Fruit fly (Drosophila melanogaster) whole organism, wandering third instar larva: ENCODE results near the gene CG3437.

Experiments used
- Abd-B ChIP-seq: fragments of >200 bp; optimal IDR thresholded peaks from 2 replicates; lab custom pipeline; 2017; ENCODE audit warnings: missing biosample characterization, missing genetic modification characterization
- CG32264 ChIP-seq: fragments of 200-800 bp; sonication (Bioruptor generic); optimal IDR thresholded peaks from 2 replicates; lab custom pipeline; 2016; ENCODE audit warnings: missing biosample characterization, missing genetic modification characterization
- CG9705 ChIP-seq: fragments of 200-800 bp; sonication (Bioruptor generic); optimal IDR thresholded peaks from 2 replicates; lab custom pipeline; 2018; ENCODE audit warnings: missing biosample characterization, mild to moderate bottlenecking, missing genetic modification characterization
- CrebA ChIP-seq: fragments of 200-800 bp; sonication (Bioruptor generic); optimal IDR thresholded peaks from 2 replicates; lab custom pipeline; 2016; ENCODE audit warnings: missing biosample characterization, mild to moderate bottlenecking, missing genetic modification characterization, borderline replicate concordance
- Dfd ChIP-seq: fragments of >200 bp; optimal IDR thresholded peaks from 2 replicates; lab custom pipeline; 2017; ENCODE audit warnings: missing biosample characterization, missing genetic modification characterization
- Dif ChIP-seq: fragments of 200-275, 200-300 bp; sonication (Bioruptor generic); optimal IDR thresholded peaks from 2 replicates; lab custom pipeline; 2018; ENCODE audit warnings: missing biosample characterization, missing genetic modification characterization; ENCODE audit not compliant: partially characterized antibody
- GATAd ChIP-seq: sonication (Bioruptor generic); optimal IDR thresholded peaks from 2 replicates; lab custom pipeline; 2016; ENCODE audit warnings: missing biosample characterization, missing genetic modification characterization
- HLH106 ChIP-seq: fragments of 200-800 bp; optimal IDR thresholded peaks from 3 replicates; lab custom pipeline; 2019; ENCODE audit warnings: missing biosample characterization, mild to moderate bottlenecking, missing genetic modification characterization, moderate library complexity
- Hnf4 ChIP-seq: fragments of 200-800 bp; sonication (Bioruptor generic); optimal IDR thresholded peaks from 2 replicates; lab custom pipeline; 2016; ENCODE audit warnings: missing biosample characterization, mild to moderate bottlenecking, missing genetic modification characterization
- Hr78 ChIP-seq: fragments of >200 bp; optimal IDR thresholded peaks from 2 replicates; lab custom pipeline; 2017; ENCODE audit warnings: missing biosample characterization, missing genetic modification characterization
- Hr83 ChIP-seq: fragments of 200-300 bp; sonication (Bioruptor generic); optimal IDR thresholded peaks from 2 replicates; lab custom pipeline; 2016; ENCODE audit warnings: missing biosample characterization, mild to moderate bottlenecking, missing genetic modification characterization, moderate library complexity; ENCODE audit not compliant: poor library complexity, severe bottlenecking
- Jra ChIP-seq: sonication (Bioruptor generic); optimal IDR thresholded peaks from 2 replicates; lab custom pipeline; 2016; ENCODE audit warnings: missing biosample characterization, missing genetic modification characterization
- Mio ChIP-seq: sonication (Bioruptor generic); optimal IDR thresholded peaks from 2 replicates; lab custom pipeline; 2016; ENCODE audit warnings: missing biosample characterization, missing genetic modification characterization
- Myc ChIP-seq: fragments of >200 bp; optimal IDR thresholded peaks from 2 replicates; lab custom pipeline; 2017
- N ChIP-seq: fragments of >200 bp; optimal IDR thresholded peaks from 2 replicates; lab custom pipeline; 2018; ENCODE audit warnings: missing biosample characterization, missing external identifiers, missing genetic modification characterization
- OdsH ChIP-seq: fragments of 200-800 bp; sonication (Bioruptor generic); optimal IDR thresholded peaks from 2 replicates; lab custom pipeline; 2016; ENCODE audit warnings: missing biosample characterization, mild to moderate bottlenecking, missing genetic modification characterization
- Rel ChIP-seq, 2 experiments: fragments of 200-800 bp; sonication (Bioruptor generic) in 1 of 2; optimal IDR thresholded peaks; 2 replicates in 1 of 2; 3 replicates in 1 of 2; lab custom pipeline; 2016 to 2019; ENCODE audit warnings: mild to moderate bottlenecking in 2 of 2, missing biosample characterization in 2 of 2, missing genetic modification characterization in 2 of 2, moderate library complexity in 1 of 2
- Sp1 ChIP-seq: fragments of 200-800 bp; sonication (Bioruptor generic); optimal IDR thresholded peaks from 3 replicates; lab custom pipeline; 2019; ENCODE audit warnings: missing biosample characterization, mild to moderate bottlenecking, missing genetic modification characterization, moderate library complexity
- Vsx2 ChIP-seq: fragments of 200-300, 225-300 bp; sonication (Bioruptor generic); optimal IDR thresholded peaks from 2 replicates; lab custom pipeline; 2018; ENCODE audit warnings: missing biosample characterization, missing genetic modification characterization; ENCODE audit not compliant: partially characterized antibody
- br ChIP-seq: fragments of 200-800 bp; sonication (Bioruptor generic); optimal IDR thresholded peaks from 2 replicates; lab custom pipeline; 2016; ENCODE audit warnings: missing biosample characterization, missing genetic modification characterization
- brk ChIP-seq: fragments of 200-800 bp; sonication (Bioruptor generic); optimal IDR thresholded peaks from 2 replicates; lab custom pipeline; 2016; ENCODE audit warnings: missing biosample characterization, mild to moderate bottlenecking, missing genetic modification characterization
- dl ChIP-seq, 2 experiments: fragments of 175-275, 200-275 bp in 1 of 2; fragments of 200-275 bp in 1 of 2; sonication (Bioruptor generic); optimal IDR thresholded peaks; lab custom pipeline; 2018; ENCODE audit warnings: mild to moderate bottlenecking in 2 of 2, missing biosample characterization in 2 of 2, missing genetic modification characterization in 2 of 2, moderate library complexity in 2 of 2; ENCODE audit not compliant: partially characterized antibody in 2 of 2, insufficient read depth in 1 of 2
- dmrt93B ChIP-seq: fragments of 200-800 bp; sonication (Bioruptor generic); optimal IDR thresholded peaks from 2 replicates; lab custom pipeline; 2018; ENCODE audit warnings: missing biosample characterization, mild to moderate bottlenecking, missing genetic modification characterization
- dsf ChIP-seq: sonication (Bioruptor generic); optimal IDR thresholded peaks from 2 replicates; lab custom pipeline; 2016; ENCODE audit warnings: missing biosample characterization, missing genetic modification characterization, borderline replicate concordance
- ey ChIP-seq: fragments of 200-800 bp; sonication (Bioruptor generic); optimal IDR thresholded peaks from 2 replicates; lab custom pipeline; 2016; ENCODE audit warnings: missing biosample characterization, missing genetic modification characterization
- foxo ChIP-seq, 2 experiments: fragments of 200-800 bp; sonication (Bioruptor generic); optimal IDR thresholded peaks; 2 replicates in 1 of 2; 3 replicates in 1 of 2; lab custom pipeline; 2016 to 2017; ENCODE audit warnings: missing biosample characterization in 2 of 2, missing genetic modification characterization in 2 of 2
- fru ChIP-seq: fragments of 200-800 bp; sonication (Bioruptor generic); optimal IDR thresholded peaks from 3 replicates; lab custom pipeline; 2016; ENCODE audit warnings: missing biosample characterization, mild to moderate bottlenecking, missing genetic modification characterization
- h ChIP-seq: fragments of 200-800 bp; sonication (Bioruptor generic); optimal IDR thresholded peaks from 3 replicates; lab custom pipeline; 2016; ENCODE audit warnings: missing biosample characterization, mild to moderate bottlenecking, missing genetic modification characterization
- jim ChIP-seq: fragments of 175-275, 200-325 bp; sonication (Bioruptor generic); optimal IDR thresholded peaks from 2 replicates; lab custom pipeline; 2016; ENCODE audit warnings: missing biosample characterization, mild to moderate bottlenecking, missing genetic modification characterization
- lola ChIP-seq: fragments of >200 bp; optimal IDR thresholded peaks from 2 replicates; lab custom pipeline; 2017; ENCODE audit warnings: missing biosample characterization, missing genetic modification characterization
- pan ChIP-seq: fragments of >200 bp; optimal IDR thresholded peaks from 2 replicates; lab custom pipeline; 2017
- psq ChIP-seq: fragments of 200-800 bp; sonication (Bioruptor generic); optimal IDR thresholded peaks from 3 replicates; lab custom pipeline; 2017; ENCODE audit warnings: missing biosample characterization, mild to moderate bottlenecking, missing genetic modification characterization, moderate library complexity
- rgr ChIP-seq: fragments of 200-800 bp; sonication (Bioruptor generic); optimal IDR thresholded peaks from 3 replicates; lab custom pipeline; 2016; ENCODE audit warnings: missing biosample characterization, mild to moderate bottlenecking, missing genetic modification characterization
- sage ChIP-seq: fragments of 200-800 bp; sonication (Bioruptor generic); optimal IDR thresholded peaks from 2 replicates; lab custom pipeline; 2016; ENCODE audit warnings: missing biosample characterization, mild to moderate bottlenecking, missing genetic modification characterization
- sv ChIP-seq: fragments of 200-800 bp; sonication (Bioruptor generic); optimal IDR thresholded peaks from 3 replicates; lab custom pipeline; 2016; ENCODE audit warnings: missing biosample characterization, missing genetic modification characterization
- tai ChIP-seq: sonication (Bioruptor generic); optimal IDR thresholded peaks from 2 replicates; lab custom pipeline; 2016; ENCODE audit warnings: missing biosample characterization, missing genetic modification characterization
- usp ChIP-seq: fragments of >200 bp; optimal IDR thresholded peaks from 2 replicates; lab custom pipeline; 2017; ENCODE audit warnings: missing biosample characterization, missing genetic modification characterization
- woc ChIP-seq: sonication (Bioruptor generic); optimal IDR thresholded peaks from 2 replicates; lab custom pipeline; 2016; ENCODE audit warnings: missing biosample characterization, mild to moderate bottlenecking, missing genetic modification characterization

The CG3437 gene

dm6 chr3L:9429665-9430607 lies 27.5 kb downstream of the CG3437 start, which contains the start of the genes RpS17 and MTF-1 (continued):
- TF ChIP-seq rgr (GFP tag; lab: Kevin White, UChicago), result peak; percentile 76
- no peak for TF ChIP-seq dl (GFP tag; optimal IDR thresholded peaks at IDR 0.05; lab: Kevin White, UChicago; ENCODE audit: insufficient read depth in 1 of 2, partially characterized antibody in 2 of 2)
- no peak for TF ChIP-seq woc
- TF ChIP-seq Jra (GFP tag; lab: Kevin White, UChicago), result no peak
- no peak for TF ChIP-seq N (GFP tag; lab: Kevin White, UChicago)

DNA sequence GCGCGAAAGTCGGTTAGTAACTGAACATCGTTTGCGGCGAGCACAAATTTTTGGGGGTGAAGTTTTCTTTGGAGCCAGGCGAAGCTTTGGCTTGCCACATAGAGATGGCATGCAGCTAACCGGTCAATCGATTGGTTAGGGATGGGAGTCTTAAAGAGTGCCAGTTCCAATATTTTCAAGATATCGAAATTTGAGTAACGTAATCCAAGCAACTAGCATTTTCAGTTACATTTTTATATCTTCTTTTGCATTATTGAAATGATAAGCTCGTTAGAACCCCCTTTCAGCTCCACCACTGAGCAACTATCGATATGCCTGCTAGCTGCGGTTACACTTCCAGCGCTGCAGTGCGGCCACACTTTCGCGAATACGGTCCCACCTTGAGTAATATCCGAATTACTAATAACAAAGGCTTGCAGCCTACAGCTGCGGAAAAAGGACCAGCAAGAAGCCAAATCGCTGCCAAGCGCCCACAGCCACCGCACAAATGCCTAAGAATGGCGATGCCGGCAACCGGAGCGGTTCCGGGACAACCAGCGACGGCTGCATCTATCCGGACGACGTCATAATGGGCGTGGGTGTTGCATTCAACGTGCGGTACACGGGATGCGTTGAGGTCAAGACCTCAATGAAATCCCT lies 30.7 kb downstream of the CG3437 start, which contains the start of the genes Atat and Shc:
Atat (minus strand) TSS at position 103 of the 639 bp plus-strand sequence.
Shc (plus strand) TSS at position 355 of the 639 bp plus-strand sequence.
- TF ChIP-seq foxo (GFP tag; optimal IDR thresholded peaks at IDR 0.05; lab: Kevin White, UChicago) (peak; percentile 91 to 99), Hnf4 (GFP tag; lab: Kevin White, UChicago) (peak; percentile 99), Myc (lab: Kevin White, UChicago) (peak; percentile 20), sage (GFP tag; lab: Kevin White, UChicago) (peak; percentile 91), Vsx2 (no peak), HLH106 (tag; lab: Kevin White, UChicago) (peak; percentile 99), Dif (GFP tag; lab: Kevin White, UChicago) (no peak), Sp1 (GFP tag; lab: Kevin White, UChicago) (peak; percentile 98), Rel (GFP tag; optimal IDR thresholded peaks at IDR 0.05; lab: Kevin White, UChicago) (peak; percentile 50), Rel (tag; optimal IDR thresholded peaks at IDR 0.05; lab: Kevin White, UChicago) (peak; percentile 91), CG9705 (GFP tag; lab: Kevin White, UChicago) (peak; percentile 99), Hr78 (GFP tag; lab: Kevin White, UChicago) (no peak), h (GFP tag; lab: Kevin White, UChicago) (peak; percentile 99), psq (peak; percentile 97), Mio (GFP tag; lab: Kevin White, UChicago) (peak; percentile 94), dsf (peak; percentile 97), brk (peak; percentile 93), dmrt93B (GFP tag; lab: Kevin White, UChicago) (peak; percentile 100), GATAd (GFP tag; lab: Kevin White, UChicago) (peak; percentile 97), jim (GFP tag; lab: Kevin White, UChicago) (peak; percentile 94), Jra (GFP tag; lab: Kevin White, UChicago) (peak; percentile 98), Abd-B (GFP tag; lab: Kevin White, UChicago) (no peak), fru (GFP tag; lab: Kevin White, UChicago) (peak; percentile 99), CrebA (GFP tag; lab: Kevin White, UChicago) (no peak), woc (peak; percentile 99), pan (lab: Kevin White, UChicago) (no peak), dl (GFP tag; optimal IDR thresholded peaks at IDR 0.05; lab: Kevin White, UChicago; ENCODE audit: insufficient read depth in 1 of 2, partially characterized antibody in 2 of 2) (no peak), CG32264 (GFP tag; lab: Kevin White, UChicago) (peak; percentile 97), OdsH (peak; percentile 99), br (GFP tag; lab: Kevin White, UChicago) (peak; percentile 99), rgr (GFP tag; lab: Kevin White, UChicago) (peak; percentile 99), usp (GFP tag; lab: Kevin White, UChicago) (peak; percentile 11), tai (GFP tag; lab: Kevin White, UChicago) (peak; percentile 99), ey (peak; percentile 99), lola (GFP tag; lab: Kevin White, UChicago) (no peak), N (GFP tag; lab: Kevin White, UChicago) (no peak), Hr83 (peak; percentile 98), sv (GFP tag; lab: Kevin White, UChicago) (peak; percentile 99), Dfd (GFP tag; lab: Kevin White, UChicago) (peak; percentile 97)
- TF ChIP-seq, all 38 proteins: peak for 29
